Fruit fly (Drosophila melanogaster) whole organism, embryonic: ENCODE measurements around the gene CG14000.

Source experiments
- CG10147 ChIP-seq: fragments of 200-800 bp; sonication (Bioruptor generic); optimal IDR thresholded peaks from 2 replicates; lab custom pipeline; 2019; ENCODE audit warnings: missing biosample characterization, mild to moderate bottlenecking, missing genetic modification characterization, moderate library complexity
- CG10543 ChIP-seq: fragments of 200-800 bp; sonication (Bioruptor generic); optimal IDR thresholded peaks from 3 replicates; lab custom pipeline; 2017; ENCODE audit warnings: missing biosample characterization, mild to moderate bottlenecking, missing genetic modification characterization, moderate library complexity
- CG11085 ChIP-seq: fragments of 200-800 bp; sonication (Bioruptor generic); IDR thresholded peaks from 2 replicates; pipeline ENCODE4 v1.3.6; 2022; ENCODE audit warnings: missing biosample characterization, missing genetic modification characterization
- CG12744 ChIP-seq: fragments of 200-800 bp; sonication (Bioruptor generic); optimal IDR thresholded peaks from 2 replicates; lab custom pipeline; 2016; ENCODE audit warnings: missing biosample characterization, missing genetic modification characterization
- CG13424 ChIP-seq: fragments of 200-800 bp; sonication (Bioruptor generic); optimal IDR thresholded peaks from 2 replicates; lab custom pipeline; 2019; ENCODE audit warnings: missing biosample characterization, mild to moderate bottlenecking, missing genetic modification characterization, moderate library complexity
- CG13624 ChIP-seq: fragments of 200-800 bp; sonication (Bioruptor generic); optimal IDR thresholded peaks from 2 replicates; lab custom pipeline; 2016; ENCODE audit warnings: missing biosample characterization, missing genetic modification characterization
- CG1602 ChIP-seq: fragments of 200-800 bp; sonication (Bioruptor generic); optimal IDR thresholded peaks from 3 replicates; lab custom pipeline; 2016; ENCODE audit warnings: missing biosample characterization, missing genetic modification characterization
- CG2116 ChIP-seq: fragments of 200-800 bp; sonication (Bioruptor generic); optimal IDR thresholded peaks from 3 replicates; lab custom pipeline; 2018; ENCODE audit warnings: missing biosample characterization, mild to moderate bottlenecking, missing genetic modification characterization
- CG5953 ChIP-seq: fragments of 200-800 bp; sonication (Bioruptor generic); IDR thresholded peaks from 2 replicates; pipeline ENCODE4 v1.3.6; 2022; ENCODE audit warnings: missing biosample characterization, missing genetic modification characterization
- CG6175 ChIP-seq: fragments of 200-800 bp; sonication (Bioruptor generic); IDR thresholded peaks from 3 replicates; pipeline ENCODE4 v1.3.6; 2022; ENCODE audit warnings: missing biosample characterization, missing genetic modification characterization
- CG6272 ChIP-seq: fragments of 200-800 bp; sonication (Bioruptor generic); IDR thresholded peaks from 2 replicates; pipeline ENCODE4 v1.3.6; 2022; ENCODE audit warnings: missing biosample characterization, missing genetic modification characterization
- CG7372 ChIP-seq: fragments of 200-800 bp; sonication (Bioruptor generic); IDR thresholded peaks from 2 replicates; pipeline ENCODE4 v1.3.6; 2022; ENCODE audit warnings: missing biosample characterization, missing genetic modification characterization
- CG7928 ChIP-seq: fragments of 200-800 bp; sonication (Bioruptor generic); optimal IDR thresholded peaks from 2 replicates; lab custom pipeline; 2017; ENCODE audit warnings: missing biosample characterization, mild to moderate bottlenecking, missing genetic modification characterization
- CG8290 ChIP-seq, 3 experiments: fragments of 200-800 bp; sonication (Bioruptor generic); optimal IDR thresholded peaks; 2 replicates each; lab custom pipeline; 2016 to 2019; ENCODE audit warnings: missing biosample characterization in 3 of 3, missing genetic modification characterization in 3 of 3, mild to moderate bottlenecking in 2 of 3, moderate library complexity in 1 of 3
- Chrac-16 ChIP-seq: fragments of 200-800 bp; sonication (Bioruptor generic); optimal IDR thresholded peaks from 3 replicates; lab custom pipeline; 2016; ENCODE audit warnings: missing biosample characterization, missing genetic modification characterization
- Dp ChIP-seq: fragments of 200-800 bp; sonication (Bioruptor generic); optimal IDR thresholded peaks from 2 replicates; lab custom pipeline; 2018; ENCODE audit warnings: missing biosample characterization, mild to moderate bottlenecking, missing genetic modification characterization, moderate library complexity
- E2f2 ChIP-seq: fragments of 200-800 bp; sonication (Bioruptor generic); IDR thresholded peaks from 2 replicates; pipeline ENCODE4 v1.3.6; 2022; ENCODE audit warnings: missing biosample characterization, missing genetic modification characterization
- Fer3 ChIP-seq: fragments of 200-800 bp; sonication (Bioruptor generic); optimal IDR thresholded peaks from 2 replicates; lab custom pipeline; 2018; ENCODE audit warnings: missing biosample characterization, mild to moderate bottlenecking, missing genetic modification characterization, moderate library complexity
- H2.0 ChIP-seq: fragments of 200-800 bp; sonication (Bioruptor generic); IDR thresholded peaks from 2 replicates; pipeline ENCODE4 v1.3.6; 2022; ENCODE audit warnings: missing biosample characterization, missing genetic modification characterization
- Hr3 ChIP-seq: fragments of 200-800 bp; sonication (Bioruptor generic); optimal IDR thresholded peaks from 3 replicates; lab custom pipeline; 2016; ENCODE audit warnings: missing biosample characterization, missing genetic modification characterization
- Med ChIP-seq: fragments of 200-800 bp; sonication (Bioruptor generic); peaks from one replicate; lab custom pipeline; 2016; ENCODE audit warnings: missing biosample characterization, missing genetic modification characterization, mild to moderate bottlenecking, inconsistent platforms, moderate library complexity
- Mrtf ChIP-seq: fragments of 200-800 bp; sonication (Bioruptor generic); IDR thresholded peaks from 3 replicates; pipeline ENCODE4 v1.3.6; 2022; ENCODE audit warnings: missing biosample characterization, missing genetic modification characterization
- NK7.1 ChIP-seq: fragments of 200-800 bp; sonication (Bioruptor generic); optimal IDR thresholded peaks from 3 replicates; lab custom pipeline; 2016; ENCODE audit warnings: missing biosample characterization, missing genetic modification characterization
- Stat92E ChIP-seq, 3 experiments: fragments of >200 bp in 2 of 3; fragments of 200-800 bp in 1 of 3; sonication (Bioruptor generic) in 1 of 3; optimal IDR thresholded peaks; 2 replicates each; lab custom pipeline; 2017 to 2019; ENCODE audit warnings: missing biosample characterization in 3 of 3, missing genetic modification characterization in 3 of 3, mild to moderate bottlenecking in 1 of 3, moderate library complexity in 1 of 3
- Trl ChIP-seq, 3 experiments: fragments of >200 bp in 2 of 3; fragments of 200-800 bp in 1 of 3; sonication (Bioruptor generic) in 1 of 3; optimal IDR thresholded peaks; 2 replicates in 1 of 3; 3 replicates in 2 of 3; lab custom pipeline; 2016 to 2017; ENCODE audit warnings: missing biosample characterization in 1 of 3, missing genetic modification characterization in 1 of 3
- chif ChIP-seq, 2 experiments: fragments of 200-800 bp; sonication (Bioruptor generic); optimal IDR thresholded peaks; 3 replicates each; lab custom pipeline; 2016; ENCODE audit warnings: missing biosample characterization in 2 of 2, missing genetic modification characterization in 2 of 2
- da ChIP-seq: fragments of 200-800 bp; sonication (Bioruptor generic); optimal IDR thresholded peaks from 2 replicates; lab custom pipeline; 2016; ENCODE audit warnings: missing biosample characterization, missing genetic modification characterization
- disco-r ChIP-seq: fragments of 200-800 bp; sonication (Bioruptor generic); optimal IDR thresholded peaks from 2 replicates; lab custom pipeline; 2016; ENCODE audit warnings: missing biosample characterization, missing genetic modification characterization
- ewg ChIP-seq: fragments of 200-800 bp; sonication (Bioruptor generic); optimal IDR thresholded peaks from 3 replicates; lab custom pipeline; 2017; ENCODE audit warnings: mild to moderate bottlenecking, missing biosample characterization, missing genetic modification reagents, missing genetic modification characterization
- kay ChIP-seq: fragments of 200-800 bp; sonication (Bioruptor generic); optimal IDR thresholded peaks from 2 replicates; lab custom pipeline; 2016; ENCODE audit warnings: missing biosample characterization, missing genetic modification characterization
- nerfin-2 ChIP-seq: fragments of 200-800 bp; sonication (Bioruptor generic); IDR thresholded peaks from 2 replicates; pipeline ENCODE4 v1.3.6; 2022; ENCODE audit warnings: missing biosample characterization, missing genetic modification characterization; ENCODE audit not compliant: partially characterized antibody
- onecut ChIP-seq: fragments of 200-800 bp; sonication (Bioruptor generic); IDR thresholded peaks from 2 replicates; pipeline ENCODE4 v1.3.6; 2022; ENCODE audit warnings: missing biosample characterization, missing genetic modification characterization
- otp ChIP-seq: fragments of 200-800 bp; sonication (Bioruptor generic); IDR thresholded peaks from 3 replicates; pipeline ENCODE4, ENCODE4 v1.3.6; 2022; ENCODE audit warnings: missing biosample characterization, missing genetic modification characterization
- prd ChIP-seq, 3 experiments: fragments of >200 bp in 2 of 3; fragments of 200-800 bp in 1 of 3; sonication (Bioruptor generic) in 1 of 3; optimal IDR thresholded peaks in 2 of 3; IDR thresholded peaks in 1 of 3; 2 replicates in 2 of 3; 3 replicates in 1 of 3; pipeline versions ENCODE4 v1.3.6 to Lab custom; 2017 to 2022; ENCODE audit warnings: missing biosample characterization in 1 of 3, missing genetic modification characterization in 1 of 3
- pzg ChIP-seq: fragments of 200-800 bp; sonication (Bioruptor generic); optimal IDR thresholded peaks from 3 replicates; lab custom pipeline; 2018; ENCODE audit warnings: missing biosample characterization, mild to moderate bottlenecking, missing genetic modification characterization, moderate library complexity
- shn ChIP-seq: fragments of 200-800 bp; sonication (Bioruptor generic); optimal IDR thresholded peaks from 3 replicates; lab custom pipeline; 2016; ENCODE audit warnings: missing biosample characterization, missing genetic modification characterization
- sna ChIP-seq: fragments of 200-800 bp; sonication (Bioruptor generic); IDR thresholded peaks from 2 replicates; pipeline ENCODE4 v1.3.6; 2022; ENCODE audit warnings: missing biosample characterization, missing genetic modification characterization; ENCODE audit not compliant: partially characterized antibody
- sr ChIP-seq: fragments of 200-800 bp; sonication (Bioruptor generic); IDR thresholded peaks from 3 replicates; pipeline ENCODE4 v1.3.6; 2022; ENCODE audit warnings: missing biosample characterization, missing genetic modification characterization
- tin ChIP-seq: fragments of 200-800 bp; sonication (Bioruptor generic); optimal IDR thresholded peaks from 3 replicates; lab custom pipeline; 2016; ENCODE audit warnings: missing biosample characterization, missing genetic modification characterization
- vnd ChIP-seq: fragments of 200-800 bp; sonication (Bioruptor generic); IDR thresholded peaks from 3 replicates; pipeline ENCODE4 v1.3.6; 2022; ENCODE audit warnings: missing biosample characterization, missing genetic modification characterization; ENCODE audit not compliant: partially characterized antibody

CG14000 gene

dm6 chr2L:5910189-5910588 is at the start of gene CG14000:
CG14000 (minus strand) TSS chr2L:5910289.
- TF ChIP-seq CG13624 = no peak
- no peak for TF ChIP-seq shn
- TF ChIP-seq CG10147 (GFP tag; lab: Kevin White, UChicago) = no peak

dm6 chr2L:5958581-5959177 is 48.6 kb upstream of the CG14000 start, which contains the start of gene Vm26Ac:
Vm26Ac (minus strand) TSS chr2L:5958631.
- TF ChIP-seq CG7928 (GFP tag; lab: Kevin White, UChicago) = no peak
- TF ChIP-seq nerfin-2 (GFP tag; lab: Robert Waterston, UW) = 0 out of 2 replicates have a peak, but pooled peaks have one; percentile 30
- TF ChIP-seq, all 482 proteins: peak for 1

dm6 chr2L:5956706-5957105 is 46.6 kb upstream of the CG14000 start, which contains the start of the genes CG13998 and Vm26Ab:
CG13998 (minus strand) TSS chr2L:5956819.
Vm26Ab (plus strand) TSS chr2L:5957004.
- no peak for TF ChIP-seq sr (GFP tag; lab: Robert Waterston, UW)
- no peak for TF ChIP-seq tin (GFP tag; lab: Kevin White, UChicago)
- TF ChIP-seq da (GFP tag; lab: Kevin White, UChicago) = no peak
- TF ChIP-seq Med (GFP tag; lab: Kevin White, UChicago) = peak; percentile 26
- 0 out of 3 replicates have a peak, but pooled peaks have one; percentile 9 for TF ChIP-seq Mrtf (GFP tag; lab: Robert Waterston, UW)
- TF ChIP-seq CG12744 (GFP tag; lab: Kevin White, UChicago) = no peak

- TF ChIP-seq CG7372 (GFP tag; lab: Robert Waterston, UW) (no peak), pzg (peak; percentile 2), CG10543 (GFP tag; lab: Kevin White, UChicago) (no peak), CG1602 (GFP tag; lab: Kevin White, UChicago) (no peak), kay (GFP tag; lab: Kevin White, UChicago) (no peak), Fer3 (tag; lab: Kevin White, UChicago) (no peak), Chrac-16 (no peak), E2f2 (GFP tag; lab: Robert Waterston, UW) (peak; percentile 44; the same call in 1 of the 2 replicates), ewg (GFP tag; lab: Kevin White, UChicago) (peak; percentile 91), CG2116 (GFP tag; lab: Kevin White, UChicago) (no peak), Dp (GFP tag; lab: Kevin White, UChicago) (peak; percentile 30), Med (GFP tag; lab: Kevin White, UChicago) (peak; percentile 21)
Measured at dm6 chr2L:5956153-5956552, 46.1 kb upstream of the CG14000 start, which contains the start of gene CG13999. CG13999 (minus strand) TSS chr2L:5956466.

dm6 chr2L:5948775-5949526 is 38.9 kb upstream of the CG14000 start, which contains the start of gene CG9044:
CG9044 (plus strand) TSS chr2L:5949450.
- TF ChIP-seq Hr3 (GFP tag; lab: Kevin White, UChicago) (peak; percentile 68), H2.0 (GFP tag; lab: Robert Waterston, UW) (no peak), prd (optimal IDR thresholded peaks at IDR 0.05; lab: Kevin White, UChicago) (no peak), prd (GFP tag; IDR thresholded peaks at IDR 0.05; lab: Robert Waterston, UW) (peak; percentile 60), otp (no peak), CG13424 (peak; percentile 57), CG11085 (GFP tag; lab: Robert Waterston, UW) (no peak), CG5953 (GFP tag; lab: Robert Waterston, UW) (no peak), onecut (GFP tag; lab: Robert Waterston, UW) (no peak), CG6272 (GFP tag; lab: Robert Waterston, UW) (no peak; the same call in none of the 2 replicates), Stat92E (GFP tag; optimal IDR thresholded peaks at IDR 0.05; lab: Kevin White, UChicago) (peak in 1 of 3 experiments; percentile 41), Trl (optimal IDR thresholded peaks at IDR 0.05; lab: Kevin White, UChicago) (no peak), Trl (GFP tag; optimal IDR thresholded peaks at IDR 0.05; lab: Kevin White, UChicago) (peak; percentile 67), NK7.1 (GFP tag; lab: Kevin White, UChicago) (peak; percentile 2), chif (GFP tag; optimal IDR thresholded peaks at IDR 0.05; lab: Kevin White, UChicago) (peak; percentile 1 to 46), CG6175 (no peak), sna (peak; percentile 93), disco-r (no peak), CG8290 (GFP tag; optimal IDR thresholded peaks at IDR 0.05; lab: Kevin White, UChicago) (peak; percentile 60), CG8290 (tag; optimal IDR thresholded peaks at IDR 0.05; lab: Kevin White, UChicago) (no peak), vnd (GFP tag; lab: Robert Waterston, UW) (peak; percentile 93)
